Worm (Caenorhabditis elegans): ENCODE results near the gene H06A10.1.

ce11 chrX:13503839-13504238, 3.5 kb upstream of the H06A10.1 start:
- no peak for TF ChIP-seq unc-62 (GFP tag; optimal IDR thresholded peaks at IDR 0.05 in 1 of 2)
- no peak for TF ChIP-seq unc-62 (tag; optimal IDR thresholded peaks at IDR 0.05)
- no peak for TF ChIP-seq R02D3.7 (tag; optimal IDR thresholded peaks at IDR 0.05)
- TF ChIP-seq mep-1 (tag; optimal IDR thresholded peaks at IDR 0.05), result no peak
- TF ChIP-seq ama-1 (optimal IDR thresholded peaks at IDR 0.05), result no peak
- no peak for TF ChIP-seq lir-3 (tag; optimal IDR thresholded peaks at IDR 0.05)
- no peak for TF ChIP-seq zag-1 (tag; optimal IDR thresholded peaks at IDR 0.05)
- TF ChIP-seq sdz-12 (GFP tag; optimal IDR thresholded peaks at IDR 0.05), result no peak
- TF ChIP-seq dmd-8 (GFP tag; IDR thresholded peaks at IDR 0.05), result no peak
- TF ChIP-seq ZK546.5 (tag; optimal IDR thresholded peaks at IDR 0.05), result no peak
- TF ChIP-seq set-16 (GFP tag; IDR thresholded peaks at IDR 0.05), result no peak
- TF ChIP-seq nhr-77 (tag; optimal IDR thresholded peaks at IDR 0.05), result no peak
- no peak for TF ChIP-seq lsy-2 (tag; optimal IDR thresholded peaks at IDR 0.05)
- TF ChIP-seq unc-39 (tag; optimal IDR thresholded peaks at IDR 0.05), result no peak
- no peak for TF ChIP-seq arid-1 (GFP tag; conservative IDR thresholded peaks at IDR 0.05)
